Worm (Caenorhabditis elegans) whole organism, early embryonic: ENCODE results near the gene C26B9.7.

Source experiments
- B0310.2 ChIP-seq: sonication (generic microtip); optimal IDR thresholded peaks from 2 replicates; lab custom pipeline; 2016; ENCODE audit warnings: mild to moderate bottlenecking, missing genetic modification characterization, missing compliant biosample characterization
- F13C5.2 ChIP-seq: sonication (generic microtip); optimal IDR thresholded peaks from 2 replicates; lab custom pipeline; 2017; ENCODE audit warnings: mild to moderate bottlenecking, missing genetic modification characterization, inconsistent platforms, missing compliant biosample characterization
- aly-1 ChIP-seq: sonication (generic microtip); optimal IDR thresholded peaks from 2 replicates; lab custom pipeline; 2016; ENCODE audit warnings: missing genetic modification characterization, missing compliant biosample characterization
- ama-1 ChIP-seq: fragments of 150-350 bp; optimal IDR thresholded peaks from 2 replicates; lab custom pipeline; 2014
- ceh-13 ChIP-seq: fragments of 200-800 bp; sonication (Bioruptor generic); optimal IDR thresholded peaks from 2 replicates; lab custom pipeline; 2018; ENCODE audit warnings: mild to moderate bottlenecking, missing genetic modification characterization, missing compliant biosample characterization
- ceh-36 ChIP-seq: sonication (generic microtip); optimal IDR thresholded peaks from 2 replicates; lab custom pipeline; 2016; ENCODE audit warnings: missing genetic modification characterization, inconsistent platforms, missing compliant biosample characterization
- ets-7 ChIP-seq: sonication (generic microtip); optimal IDR thresholded peaks from 2 replicates; lab custom pipeline; 2016; ENCODE audit warnings: missing genotype, missing genetic modification characterization, missing compliant biosample characterization
- flt-1 ChIP-seq: fragments of 200-800 bp; sonication (Bioruptor generic); IDR thresholded peaks from 2 replicates; pipeline ENCODE4 v1.3.6; 2022; ENCODE audit warnings: missing genetic modification characterization, missing compliant biosample characterization
- hmbx-1 ChIP-seq: sonication (generic microtip); optimal IDR thresholded peaks from 2 replicates; lab custom pipeline; 2016; ENCODE audit warnings: mild to moderate bottlenecking, missing genetic modification characterization, missing compliant biosample characterization
- hmg-4 ChIP-seq: fragments of 200-800 bp; sonication (Bioruptor generic); optimal IDR thresholded peaks from 2 replicates; lab custom pipeline; 2018; ENCODE audit warnings: mild to moderate bottlenecking, missing genetic modification characterization, missing compliant biosample characterization
- hnd-1 ChIP-seq: sonication (generic microtip); optimal IDR thresholded peaks from 2 replicates; lab custom pipeline; 2016; ENCODE audit warnings: missing genetic modification characterization, missing compliant biosample characterization
- pes-1 ChIP-seq: fragments of 200-800 bp; sonication (Bioruptor generic); IDR thresholded peaks from 2 replicates; pipeline ENCODE4 v1.3.6; 2022; ENCODE audit warnings: missing genetic modification reagents, missing genetic modification characterization, missing compliant biosample characterization
- scrt-1 ChIP-seq: fragments of 200-800 bp; sonication (Bioruptor generic); IDR thresholded peaks from 2 replicates; pipeline ENCODE4 v1.3.6; 2022; ENCODE audit warnings: missing genetic modification characterization, missing compliant biosample characterization
- sea-1 ChIP-seq: fragments of 200-800 bp; sonication (Bioruptor generic); conservative IDR thresholded peaks from 2 replicates; pipeline ENCODE4 v1.3.6; 2022; ENCODE audit warnings: missing genetic modification characterization, missing compliant biosample characterization
- tbx-11 ChIP-seq: fragments of 200-800 bp; sonication (Bioruptor generic); IDR thresholded peaks from 2 replicates; pipeline ENCODE4 v1.3.6; 2022; ENCODE audit warnings: missing genetic modification characterization, missing compliant biosample characterization
- tbx-37 ChIP-seq: fragments of 200-800 bp; sonication (Bioruptor generic); conservative IDR thresholded peaks from 2 replicates; pipeline ENCODE4 v1.3.6; 2022; ENCODE audit warnings: missing genetic modification reagents, missing genetic modification characterization, missing compliant biosample characterization
- tra-4 ChIP-seq: sonication (generic microtip); optimal IDR thresholded peaks from 2 replicates; lab custom pipeline; 2017; ENCODE audit warnings: missing genetic modification characterization, missing compliant biosample characterization

Gene C26B9.7

ce11 chrX:5368220-5368619 is 26.1 kb downstream of the C26B9.7 start, which contains the start of gene jkk-1:
Gene jkk-1, plus strand, starts transcription at chrX:5368468.
- TF ChIP-seq sea-1 (GFP tag; lab: Robert Waterston, UW) (no peak), hnd-1 (tag; lab: Kevin White, UChicago) (no peak), scrt-1 (no peak), flt-1 (GFP tag; lab: Robert Waterston, UW) (no peak), hmg-4 (no peak), F13C5.2 (tag; lab: Kevin White, UChicago) (no peak)

- no peak for TF ChIP-seq ets-7 (tag; lab: Kevin White, UChicago)
- no peak for TF ChIP-seq tbx-37
- TF ChIP-seq scrt-1, result no peak
- no peak for TF ChIP-seq aly-1 (tag; lab: Kevin White, UChicago)
- TF ChIP-seq ceh-36 (tag; lab: Kevin White, UChicago), result no peak
Observed at ce11 chrX:5370605-5371004, 28.5 kb downstream of the C26B9.7 start.

ce11 chrX:5372638-5373037 is 30.5 kb downstream of the C26B9.7 start, which contains the start of gene F35C8.8:
Gene F35C8.8, minus strand, starts transcription at chrX:5372639.
- TF ChIP-seq pes-1 (GFP tag; lab: Robert Waterston, UW), result no peak
- no peak for TF ChIP-seq ceh-36 (tag; lab: Kevin White, UChicago)
- TF ChIP-seq flt-1 (GFP tag; lab: Robert Waterston, UW), result no peak
- TF ChIP-seq hnd-1 (tag; lab: Kevin White, UChicago), result no peak
- TF ChIP-seq hmbx-1 (tag; lab: Kevin White, UChicago), result no peak
- no peak for TF ChIP-seq scrt-1
- no peak for TF ChIP-seq ama-1 (lab: Kevin White, UChicago)
- TF ChIP-seq B0310.2 (tag; lab: Kevin White, UChicago), result no peak
- TF ChIP-seq aly-1 (tag; lab: Kevin White, UChicago), result no peak
- no peak for TF ChIP-seq tra-4 (tag; lab: Kevin White, UChicago)
- no peak for TF ChIP-seq tbx-11
- no peak for TF ChIP-seq ceh-13 (GFP tag; lab: Kevin White, UChicago)
- no peak for TF ChIP-seq F13C5.2 (tag; lab: Kevin White, UChicago)
- no peak for TF ChIP-seq sea-1 (GFP tag; lab: Robert Waterston, UW)
- TF ChIP-seq hmg-4, result no peak
- no peak for TF ChIP-seq tbx-37
- TF ChIP-seq ets-7 (tag; lab: Kevin White, UChicago), result no peak

- TF ChIP-seq F13C5.2 (tag; lab: Kevin White, UChicago) (no peak), hnd-1 (tag; lab: Kevin White, UChicago) (no peak), tbx-37 (no peak), B0310.2 (tag; lab: Kevin White, UChicago) (no peak)
Observed at ce11 chrX:5373597-5373996, 31.5 kb downstream of the C26B9.7 start.

- TF ChIP-seq pes-1 (GFP tag; lab: Robert Waterston, UW) (no peak), tra-4 (tag; lab: Kevin White, UChicago) (no peak), B0310.2 (tag; lab: Kevin White, UChicago) (no peak), hmg-4 (no peak), hnd-1 (tag; lab: Kevin White, UChicago) (no peak), ceh-36 (tag; lab: Kevin White, UChicago) (no peak), aly-1 (tag; lab: Kevin White, UChicago) (no peak), flt-1 (GFP tag; lab: Robert Waterston, UW) (no peak), scrt-1 (no peak), sea-1 (GFP tag; lab: Robert Waterston, UW) (no peak), F13C5.2 (tag; lab: Kevin White, UChicago) (no peak), ama-1 (lab: Kevin White, UChicago) (no peak), tbx-11 (no peak), hmbx-1 (tag; lab: Kevin White, UChicago) (no peak), ceh-13 (GFP tag; lab: Kevin White, UChicago) (no peak), tbx-37 (no peak), ets-7 (tag; lab: Kevin White, UChicago) (no peak)
Observed at ce11 chrX:5374742-5375141, 32.6 kb downstream of the C26B9.7 start, which contains the start of gene sek-4. Gene sek-4, plus strand, starts transcription at chrX:5375059.

- TF ChIP-seq tra-4 (tag; lab: Kevin White, UChicago) (no peak), F13C5.2 (tag; lab: Kevin White, UChicago) (no peak)
Observed at ce11 chrX:5377307-5377706, 35.2 kb downstream of the C26B9.7 start, which contains the start of gene sek-5. Gene sek-5, plus strand, starts transcription at chrX:5377607.

- TF ChIP-seq hnd-1 (tag; lab: Kevin White, UChicago) (no peak), hmbx-1 (tag; lab: Kevin White, UChicago) (no peak), B0310.2 (tag; lab: Kevin White, UChicago) (no peak), sea-1 (GFP tag; lab: Robert Waterston, UW) (no peak), ama-1 (lab: Kevin White, UChicago) (no peak), tbx-37 (no peak), F13C5.2 (tag; lab: Kevin White, UChicago) (no peak), flt-1 (GFP tag; lab: Robert Waterston, UW) (no peak), aly-1 (tag; lab: Kevin White, UChicago) (no peak), scrt-1 (no peak), pes-1 (GFP tag; lab: Robert Waterston, UW) (no peak), ceh-13 (GFP tag; lab: Kevin White, UChicago) (no peak), ceh-36 (tag; lab: Kevin White, UChicago) (no peak)
Observed at ce11 chrX:5382778-5383177, 40.7 kb downstream of the C26B9.7 start.

ce11 chrX:5386558-5386957 is 44.5 kb downstream of the C26B9.7 start, which contains the start of gene kcnl-3:
Gene kcnl-3, plus strand, starts transcription at chrX:5386858.
- TF ChIP-seq pes-1 (GFP tag; lab: Robert Waterston, UW) (no peak), aly-1 (tag; lab: Kevin White, UChicago) (no peak), B0310.2 (tag; lab: Kevin White, UChicago) (no peak), flt-1 (GFP tag; lab: Robert Waterston, UW) (no peak), tbx-11 (no peak), ets-7 (tag; lab: Kevin White, UChicago) (no peak), hmg-4 (no peak)
